Fruit fly (Drosophila melanogaster): ENCODE results near the gene Or98b.

Or98b gene

dm6 chr3R:28332137-28332671 lies 19.8 kb upstream of the Or98b start (continued):
- TF ChIP-seq NFAT (GFP tag; IDR thresholded peaks at IDR 0.05) (peak; percentile 63), CG7357 (GFP tag; IDR thresholded peaks at IDR 0.05) (no peak), pros (GFP tag; optimal IDR thresholded peaks at IDR 0.05) (no peak), CG12236 (GFP tag; optimal IDR thresholded peaks at IDR 0.05) (no peak), CG2120 (GFP tag; optimal IDR thresholded peaks at IDR 0.05) (peak; percentile 81), H15 (GFP tag; IDR thresholded peaks at IDR 0.05) (0 out of 3 replicates have a peak, but pooled peaks have one; percentile 29), CG6175 (GFP tag; IDR thresholded peaks at IDR 0.05) (peak; percentile 58; the same call in 1 of the 3 replicates), CG32772 (GFP tag; IDR thresholded peaks at IDR 0.05) (0 out of 2 replicates have a peak, but pooled peaks have one; percentile 41), bsh (GFP tag; optimal IDR thresholded peaks at IDR 0.05) (peak in 1 of 2 experiments; percentile 35), Nf-YA (GFP tag; IDR thresholded peaks at IDR 0.05) (no peak), CG9932 (GFP tag; IDR thresholded peaks at IDR 0.05) (peak; percentile 86), CrebB (tag; optimal IDR thresholded peaks at IDR 0.05) (peak; percentile 43), ap (GFP tag; IDR thresholded peaks at IDR 0.05) (no peak), CG18262 (tag; optimal IDR thresholded peaks at IDR 0.05) (peak; percentile 43), phol (tag; optimal IDR thresholded peaks at IDR 0.05) (peak; percentile 57), usp (GFP tag; optimal IDR thresholded peaks at IDR 0.05) (no peak), CG8388 (GFP tag; optimal IDR thresholded peaks at IDR 0.05) (peak; percentile 33), CG11695 (GFP tag; IDR thresholded peaks at IDR 0.05) (peak; percentile 70), az2 (GFP tag; optimal IDR thresholded peaks at IDR 0.05) (peak; percentile 47), Taf1 (GFP tag; IDR thresholded peaks at IDR 0.05) (0 out of 2 replicates have a peak, but pooled peaks have one; percentile 34), D19A (tag; optimal IDR thresholded peaks at IDR 0.05) (peak; percentile 12), Max (GFP tag; optimal IDR thresholded peaks at IDR 0.05) (no peak), Myb (GFP tag; optimal IDR thresholded peaks at IDR 0.05) (peak; percentile 23), Awh (GFP tag; IDR thresholded peaks at IDR 0.05) (peak; percentile 20; the same call in 1 of the 2 replicates), crp (GFP tag; optimal IDR thresholded peaks at IDR 0.05) (peak in 1 of 2 experiments; percentile 32), ro (GFP tag; IDR thresholded peaks at IDR 0.05) (no peak), CG2678 (tag; optimal IDR thresholded peaks at IDR 0.05) (peak; percentile 67), h (optimal IDR thresholded peaks at IDR 0.05) (no peak), CG1603 (tag; optimal IDR thresholded peaks at IDR 0.05) (peak; percentile 4), emc (GFP tag; optimal IDR thresholded peaks at IDR 0.05) (peak; percentile 12), PHDP (tag; optimal IDR thresholded peaks at IDR 0.05) (peak; percentile 60), CG31441 (GFP tag; IDR thresholded peaks at IDR 0.05) (peak; percentile 51; the same call in 1 of the 2 replicates), prd (optimal IDR thresholded peaks at IDR 0.05) (no peak), prd (GFP tag; IDR thresholded peaks at IDR 0.05) (peak; percentile 63; the same call in 2 of the 3 replicates), wdn (GFP tag; IDR thresholded peaks at IDR 0.05) (0 out of 2 replicates have a peak, but pooled peaks have one; percentile 12), klu (GFP tag; IDR thresholded peaks at IDR 0.05) (peak; percentile 38; the same call in 1 of the 2 replicates), CG8944 (GFP tag; optimal IDR thresholded peaks at IDR 0.05) (peak; percentile 19), Eip74EF (GFP tag; optimal IDR thresholded peaks at IDR 0.05) (peak in 1 of 2 experiments; percentile 9), CG13775 (GFP tag; optimal IDR thresholded peaks at IDR 0.05) (peak; percentile 45), zfh1 (GFP tag; IDR thresholded peaks at IDR 0.05) (peak; percentile 36; the same call in 1 of the 3 replicates), maf-S (GFP tag; optimal IDR thresholded peaks at IDR 0.05) (peak; percentile 51), lmd (GFP tag; IDR thresholded peaks at IDR 0.05) (peak; percentile 65; the same call in 1 of the 2 replicates), CG11504 (tag; optimal IDR thresholded peaks at IDR 0.05) (peak; percentile 65), CG42726 (GFP tag; IDR thresholded peaks at IDR 0.05; ENCODE audit: partially characterized antibody) (0 out of 2 replicates have a peak, but pooled peaks have one; percentile 15), CG10267 (tag; optimal IDR thresholded peaks at IDR 0.05) (peak; percentile 36), CG14050 (GFP tag; IDR thresholded peaks at IDR 0.05) (peak; percentile 60; the same call in 1 of the 3 replicates), Xbp1 (GFP tag; optimal IDR thresholded peaks at IDR 0.05) (peak; percentile 48), crol (GFP tag; IDR thresholded peaks at IDR 0.05) (peak; percentile 94), ATbp (GFP tag; optimal IDR thresholded peaks at IDR 0.05) (peak; percentile 31), CG18476 (GFP tag; optimal IDR thresholded peaks at IDR 0.05) (peak; percentile 33)
